Worm (Caenorhabditis elegans) whole organism, mixed stage, embryonic: ENCODE results near the gene T04H1.12.

Experiments used
- cnd-1 ChIP-seq: fragments of 200-800 bp; sonication (Bioruptor generic); optimal IDR thresholded peaks from 2 replicates; lab custom pipeline; 2018; ENCODE audit warnings: mild to moderate bottlenecking, missing genetic modification characterization, missing compliant biosample characterization
- lin-13 ChIP-seq: fragments of 150-350 bp; optimal IDR thresholded peaks from 2 replicates; lab custom pipeline; 2014; ENCODE audit warnings: missing biosample characterization, missing genetic modification characterization
- lsy-2 ChIP-seq: fragments of 150-350 bp; optimal IDR thresholded peaks from 2 replicates; lab custom pipeline; 2014; ENCODE audit warnings: missing biosample characterization, missing genetic modification characterization
- nhr-12 ChIP-seq: fragments of 150-350 bp; optimal IDR thresholded peaks from 2 replicates; lab custom pipeline; 2014; ENCODE audit warnings: missing biosample characterization, missing genetic modification characterization
- nhr-28 ChIP-seq: fragments of 150-350 bp; optimal IDR thresholded peaks from 2 replicates; lab custom pipeline; 2014; ENCODE audit warnings: missing biosample characterization, missing genetic modification characterization
- pha-4 ChIP-seq: fragments of 150-350 bp; optimal IDR thresholded peaks from 2 replicates; lab custom pipeline; 2018; ENCODE audit warnings: missing biosample characterization, missing genetic modification reagents, missing genetic modification characterization
- unc-39 ChIP-seq: fragments of 150-350 bp; optimal IDR thresholded peaks from 2 replicates; lab custom pipeline; 2014; ENCODE audit warnings: missing biosample characterization, missing genetic modification characterization

- no peak for TF ChIP-seq nhr-28 (tag; lab: Kevin White, UChicago)
- TF ChIP-seq cnd-1, result no peak
- no peak for TF ChIP-seq nhr-12 (tag; lab: Kevin White, UChicago)
- no peak for TF ChIP-seq lin-13 (tag; lab: Kevin White, UChicago)
- no peak for TF ChIP-seq pha-4 (tag; lab: Kevin White, UChicago)
- TF ChIP-seq unc-39 (tag; lab: Kevin White, UChicago), result no peak
- TF ChIP-seq lsy-2 (tag; lab: Kevin White, UChicago), result no peak
Measured at ce11 chrV:12300780-12301460, 45.5 kb downstream of the T04H1.12 start.
